Worm (Caenorhabditis elegans): Measurements from ENCODE around the gene nhr-55.

Gene nhr-55

DNA sequence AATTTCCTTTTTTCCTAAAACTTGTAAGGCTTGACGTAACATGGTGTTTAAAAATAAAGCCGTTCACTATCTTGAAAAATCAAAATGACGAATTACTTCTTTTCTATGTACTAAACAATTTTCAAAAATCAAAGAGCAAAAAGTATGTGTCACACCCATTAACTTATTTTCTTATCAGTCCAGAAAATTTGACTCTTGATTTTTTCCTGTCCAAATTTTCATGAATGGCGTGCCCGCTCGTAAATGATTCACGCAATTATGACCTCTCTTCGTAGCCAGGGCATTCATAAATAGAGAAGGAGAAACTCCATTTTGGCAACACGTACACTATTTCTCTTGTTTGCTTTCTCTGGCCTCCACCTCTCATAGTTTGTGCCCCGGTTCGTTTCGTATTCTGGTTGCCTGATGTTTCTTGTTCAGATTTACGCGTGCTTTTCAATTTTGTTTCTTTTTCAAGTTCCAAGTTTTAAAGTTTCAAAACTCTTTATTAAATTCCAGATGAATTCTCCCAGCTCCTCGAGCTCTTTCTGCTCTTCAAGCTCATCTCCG, at the start of gene nhr-55:
TSS of gene nhr-55 (plus strand) at position 499 of the 549 bp plus-strand sequence.
- no peak for TF ChIP-seq unc-62 (GFP tag; optimal IDR thresholded peaks at IDR 0.05)

DNA sequence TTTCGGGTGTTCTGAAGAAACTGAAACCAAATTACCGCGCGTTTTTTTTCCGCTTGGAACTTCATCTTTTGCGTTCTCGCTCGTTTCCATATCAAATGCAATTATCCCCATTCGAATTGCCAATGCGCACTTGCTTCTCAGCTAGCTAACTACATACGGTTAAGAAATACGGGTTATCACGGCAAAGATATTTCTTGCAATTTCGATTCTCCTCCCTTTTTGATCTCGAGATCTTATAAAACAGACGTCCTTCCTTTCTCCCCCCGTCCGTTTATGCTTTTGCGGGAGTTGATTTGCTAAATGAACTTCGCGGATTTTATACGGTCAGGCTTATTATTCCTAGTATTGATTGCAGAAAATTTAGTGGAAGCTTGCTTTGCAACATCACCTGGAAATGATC, 49.1 kb upstream of the nhr-55 start, which contains the start of gene B0554.4:
TSS of gene B0554.4 (plus strand) at position 301 of the 400 bp plus-strand sequence.
- TF ChIP-seq unc-62 (GFP tag; optimal IDR thresholded peaks at IDR 0.05) = no peak

DNA sequence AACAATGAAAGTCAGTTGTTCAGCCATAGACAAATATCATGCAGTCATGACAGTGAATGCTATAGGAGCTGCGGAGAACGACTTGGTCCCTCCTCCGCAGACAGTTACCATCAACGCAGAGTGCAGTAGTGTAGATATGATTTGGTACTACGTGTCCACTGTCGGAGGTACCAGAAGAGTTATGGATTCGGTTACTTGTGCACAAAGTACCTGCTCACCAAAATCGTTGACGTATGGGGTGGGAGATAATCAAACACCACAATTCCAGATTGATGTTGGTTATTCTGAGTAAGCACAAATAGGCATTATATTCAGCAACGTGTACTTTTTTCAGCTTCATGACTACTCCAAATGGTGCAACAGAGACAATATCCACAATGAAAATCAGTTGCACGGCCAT, 45.0 kb upstream of the nhr-55 start:
- TF ChIP-seq unc-62 (GFP tag; optimal IDR thresholded peaks at IDR 0.05) = no peak

DNA sequence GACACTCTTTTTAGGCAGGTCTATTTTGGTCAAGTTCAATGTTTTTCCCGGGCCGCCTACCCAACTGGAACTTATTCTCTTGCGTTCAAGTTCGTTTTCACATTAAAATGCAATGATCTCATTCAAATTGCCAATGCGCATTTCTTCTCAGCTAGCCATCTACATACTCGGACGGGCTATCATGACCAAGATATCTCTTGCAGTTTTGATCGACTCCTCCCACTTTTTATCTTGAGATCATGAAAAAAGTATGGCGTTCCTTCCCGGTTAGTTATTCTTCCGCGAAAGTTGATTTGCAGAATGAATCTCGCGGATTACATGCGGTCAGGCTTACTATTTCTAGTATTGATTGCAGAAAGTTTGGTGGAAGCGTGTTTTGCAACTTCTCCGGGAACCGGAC, 44.1 kb upstream of the nhr-55 start, which contains the start of gene B0554.2:
TSS of gene B0554.2 (plus strand) at position 301 of the 400 bp plus-strand sequence.
- no peak for TF ChIP-seq unc-62 (GFP tag; optimal IDR thresholded peaks at IDR 0.05)

DNA sequence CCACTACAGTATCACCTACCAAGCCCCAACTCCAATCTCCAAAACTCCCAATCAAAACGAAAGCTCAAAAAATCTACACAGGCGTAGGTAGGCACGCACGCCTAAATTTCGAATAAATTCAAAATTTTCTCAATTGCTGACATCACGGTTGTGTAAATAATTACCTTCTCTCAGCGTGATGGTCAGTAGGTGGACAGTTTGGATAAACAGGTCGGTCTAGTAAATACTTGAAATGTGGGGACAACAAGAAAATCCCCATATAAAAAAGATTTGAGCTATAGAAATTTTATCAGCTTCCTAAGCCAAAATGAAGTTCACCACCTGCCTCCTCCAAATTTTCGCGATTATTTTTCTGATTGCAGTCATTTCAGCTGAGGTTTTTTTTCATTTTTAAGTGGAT, 39.9 kb upstream of the nhr-55 start, which contains the start of gene B0554.1:
TSS of gene B0554.1 (plus strand) at position 301 of the 400 bp plus-strand sequence.
- TF ChIP-seq unc-62 (GFP tag; optimal IDR thresholded peaks at IDR 0.05) = no peak

DNA sequence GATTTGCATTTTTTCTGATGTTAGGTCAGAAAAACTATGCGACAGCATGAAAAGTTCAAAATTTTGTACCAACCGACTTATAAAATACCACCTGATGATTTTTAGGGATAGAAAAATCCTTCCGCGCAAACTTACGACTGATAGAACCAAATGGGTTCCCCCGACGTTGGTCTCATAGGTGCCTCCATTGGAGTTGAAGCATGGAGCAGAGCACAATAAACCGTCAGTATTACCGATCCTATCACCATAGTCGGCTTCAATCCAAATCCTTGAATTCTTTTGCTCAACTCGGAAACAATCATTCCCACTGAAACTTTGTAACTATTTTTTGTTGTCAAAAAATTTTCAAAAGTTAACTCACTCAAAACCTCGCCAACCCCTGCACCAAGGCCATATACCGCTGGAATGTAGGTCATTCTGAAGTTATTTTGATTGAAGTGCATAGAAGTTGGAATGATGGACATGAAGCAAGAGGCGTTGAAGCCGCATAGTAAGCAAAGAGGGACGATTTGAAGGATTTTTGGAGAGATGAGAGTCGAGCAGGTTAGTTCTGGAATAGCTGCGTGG, 38.7 kb upstream of the nhr-55 start:
- TF ChIP-seq unc-62 (GFP tag; optimal IDR thresholded peaks at IDR 0.05) = no peak

DNA sequence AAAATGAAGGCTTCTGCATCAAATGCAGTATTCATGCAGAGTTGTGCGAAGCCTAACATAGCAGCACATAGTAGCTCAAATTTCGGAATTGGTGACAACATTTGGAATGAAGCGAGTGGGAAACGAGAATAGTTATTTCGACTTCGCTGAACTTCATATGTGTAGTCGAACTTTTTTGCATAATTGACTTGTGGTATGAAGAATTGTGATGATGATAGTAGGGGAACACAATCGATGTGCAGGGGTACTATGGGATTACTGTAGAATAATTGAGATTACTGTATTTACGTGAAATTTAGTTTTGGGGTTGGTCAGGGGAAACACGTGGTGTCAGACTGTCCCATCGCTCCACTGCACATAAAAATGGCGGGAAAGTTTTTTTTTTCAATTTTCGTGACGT, 37.0 kb upstream of the nhr-55 start, which contains the start of gene B0554.7:
TSS of gene B0554.7 (minus strand) at position 101 of the 400 bp plus-strand sequence.
- no peak for TF ChIP-seq unc-62 (GFP tag; optimal IDR thresholded peaks at IDR 0.05)

DNA sequence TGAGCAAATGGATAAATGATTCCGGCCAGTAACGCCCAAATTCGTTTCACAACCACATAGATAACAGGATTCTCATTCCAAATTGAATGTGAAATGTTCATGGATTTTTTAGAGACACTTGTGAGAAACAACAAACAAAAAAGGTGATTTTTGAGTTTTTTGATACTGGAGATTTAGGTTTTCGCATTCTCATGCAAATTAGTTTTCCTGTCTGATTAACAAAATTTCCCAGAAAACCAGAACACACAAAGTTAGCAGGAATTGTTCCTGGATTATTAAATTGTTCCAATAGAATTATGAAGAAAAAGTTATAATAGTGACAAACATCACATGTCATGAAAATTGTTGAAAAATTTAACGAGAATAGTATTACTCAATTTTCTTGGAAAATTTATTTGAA, 34.8 kb upstream of the nhr-55 start, which contains the start of gene srh-33:
TSS of gene srh-33 (minus strand) at position 101 of the 400 bp plus-strand sequence.
- no peak for TF ChIP-seq unc-62 (GFP tag; optimal IDR thresholded peaks at IDR 0.05)

DNA sequence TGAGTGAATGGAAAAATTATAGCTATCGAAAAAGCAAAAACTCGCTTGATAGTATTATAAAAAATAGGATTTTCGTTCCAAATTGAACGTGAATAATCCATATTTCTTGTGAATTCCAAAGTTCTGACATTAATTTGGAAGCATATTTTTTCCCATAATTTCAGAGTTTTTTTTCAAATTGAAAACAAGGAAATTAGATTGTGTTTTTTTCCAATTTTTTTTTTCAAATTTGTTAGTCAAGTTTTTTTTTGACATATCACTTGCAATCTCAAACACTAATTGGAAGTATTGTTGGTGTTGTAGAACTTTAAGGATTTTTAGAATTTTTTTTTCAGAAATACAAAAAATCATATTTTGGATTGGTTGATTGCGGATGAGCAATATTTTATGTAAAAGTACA, 31.4 kb upstream of the nhr-55 start, which contains the start of gene srh-34:
TSS of gene srh-34 (minus strand) at position 101 of the 400 bp plus-strand sequence.
- TF ChIP-seq unc-62 (GFP tag; optimal IDR thresholded peaks at IDR 0.05) = no peak

DNA sequence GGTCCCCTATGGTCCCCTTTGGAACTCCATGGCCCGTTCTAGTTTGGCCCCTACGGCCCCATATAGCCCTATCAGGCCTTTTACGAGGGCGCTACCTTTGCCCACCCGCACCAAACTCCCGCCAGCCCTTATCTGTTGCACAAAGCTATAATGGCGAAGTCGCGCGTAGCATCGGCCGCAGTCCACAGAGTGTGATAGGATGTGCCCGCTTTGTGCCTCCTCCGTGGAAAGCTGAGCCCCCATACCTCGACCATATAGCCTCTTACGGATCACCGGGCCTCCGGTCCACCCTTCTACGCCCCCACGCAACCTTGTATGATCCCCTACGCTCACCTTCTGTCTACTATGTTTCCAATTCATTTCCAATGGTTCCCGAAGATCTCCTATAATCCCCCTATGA, 31.0 kb upstream of the nhr-55 start:
- no peak for TF ChIP-seq unc-62 (GFP tag; optimal IDR thresholded peaks at IDR 0.05)

DNA sequence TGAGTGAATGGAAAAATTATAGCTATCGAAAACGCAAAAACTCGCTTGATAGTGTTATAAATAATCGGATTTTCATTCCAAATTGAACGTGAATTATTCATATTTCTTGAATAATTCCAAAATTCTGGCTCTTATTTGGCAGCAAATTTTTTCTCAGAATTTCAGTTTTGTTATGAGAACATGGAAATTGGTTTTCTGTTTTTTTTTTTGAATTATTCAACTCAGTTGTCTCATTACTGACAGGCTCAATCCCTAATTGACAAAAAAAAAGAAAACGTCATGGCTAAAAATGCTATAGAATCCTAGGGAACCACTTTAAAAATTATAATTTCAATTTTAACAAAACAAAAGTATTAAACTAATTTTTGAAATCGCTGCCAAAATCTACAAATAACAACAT, 28.8 kb upstream of the nhr-55 start, which contains the start of gene srh-35:
TSS of gene srh-35 (minus strand) at position 101 of the 400 bp plus-strand sequence.
- no peak for TF ChIP-seq unc-62 (GFP tag; optimal IDR thresholded peaks at IDR 0.05)

DNA sequence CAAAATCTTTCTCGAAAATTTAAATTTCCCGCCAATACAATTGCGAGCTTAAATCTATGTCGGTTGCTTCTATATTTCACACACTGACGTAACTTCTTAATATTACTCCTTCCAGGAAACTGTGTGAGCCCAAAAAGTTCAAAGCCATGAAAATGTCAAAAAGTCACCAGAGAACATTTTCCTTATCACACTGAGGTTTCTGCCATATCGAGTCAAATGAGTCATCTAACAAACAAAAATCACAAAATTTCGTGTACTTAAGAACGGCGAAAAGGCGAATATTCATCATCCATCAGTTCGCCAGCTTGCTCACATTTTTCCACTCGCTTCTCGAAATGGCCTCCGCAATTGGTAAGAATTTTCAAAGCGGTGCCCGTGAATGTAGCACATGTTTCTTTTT, 28.3 kb upstream of the nhr-55 start, which contains the start of gene M02H5.8:
TSS of gene M02H5.8 (plus strand) at position 297 of the 400 bp plus-strand sequence.
- no peak for TF ChIP-seq unc-62 (GFP tag; optimal IDR thresholded peaks at IDR 0.05)

DNA sequence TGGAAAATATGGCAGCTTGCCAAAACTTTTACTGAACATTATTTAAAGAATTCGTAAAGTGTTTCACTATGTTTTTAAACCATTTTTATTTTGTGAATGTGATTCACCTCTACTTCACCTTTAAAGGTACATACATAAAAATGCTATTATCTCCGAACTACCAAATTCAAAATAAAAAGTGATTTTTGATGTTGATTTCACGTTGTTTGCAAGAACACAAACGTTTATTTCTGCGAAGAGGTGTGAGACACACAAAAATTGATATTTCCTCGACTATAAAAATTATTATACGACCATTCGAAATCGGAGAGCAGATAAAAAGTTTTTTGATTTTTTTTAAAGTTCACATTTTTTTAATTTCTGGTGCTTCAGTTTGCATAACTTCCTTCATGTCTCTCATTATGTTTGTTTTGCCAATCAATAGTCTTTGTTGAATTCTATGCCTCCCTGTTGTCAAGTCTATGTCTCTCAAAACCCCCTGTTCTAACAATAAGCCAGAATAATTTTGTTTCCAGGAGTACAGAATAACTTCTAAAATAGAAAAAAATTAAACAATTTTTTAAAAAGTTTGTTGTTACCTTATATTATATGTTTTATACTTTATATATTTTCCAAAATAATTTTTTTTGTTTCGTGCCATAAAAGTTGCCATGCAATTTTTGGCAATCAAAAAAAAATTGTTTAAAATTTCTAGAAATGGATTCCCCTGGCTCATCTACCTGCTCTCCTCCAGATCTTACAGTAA, 27.0 kb upstream of the nhr-55 start, which contains the start of gene nhr-123:
TSS of gene nhr-123 (plus strand) at position 695 of the 745 bp plus-strand sequence.
- TF ChIP-seq unc-62 (GFP tag; optimal IDR thresholded peaks at IDR 0.05) = no peak

DNA sequence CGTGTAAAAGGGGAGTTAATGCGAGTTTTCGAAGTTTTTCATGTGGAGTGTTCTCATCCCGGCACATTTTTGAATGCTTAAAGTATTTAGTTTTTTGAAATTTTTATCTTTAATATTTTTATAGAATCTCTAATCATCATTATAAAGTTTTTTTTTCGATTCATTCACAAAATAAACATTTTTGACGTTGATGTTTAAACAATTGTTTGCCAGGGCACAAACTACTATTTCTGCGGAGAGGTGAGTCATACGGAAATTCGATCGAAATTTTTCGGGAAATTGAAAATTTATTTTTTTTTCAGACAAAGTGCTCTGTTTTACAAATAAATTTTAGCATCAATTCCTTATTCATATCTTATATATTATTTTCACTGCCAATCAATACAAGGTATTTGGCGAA, 24.4 kb upstream of the nhr-55 start, which contains the start of gene nhr-98:
TSS of gene nhr-98 (plus strand) at position 301 of the 400 bp plus-strand sequence.
- TF ChIP-seq unc-62 (GFP tag; optimal IDR thresholded peaks at IDR 0.05) = no peak

DNA sequence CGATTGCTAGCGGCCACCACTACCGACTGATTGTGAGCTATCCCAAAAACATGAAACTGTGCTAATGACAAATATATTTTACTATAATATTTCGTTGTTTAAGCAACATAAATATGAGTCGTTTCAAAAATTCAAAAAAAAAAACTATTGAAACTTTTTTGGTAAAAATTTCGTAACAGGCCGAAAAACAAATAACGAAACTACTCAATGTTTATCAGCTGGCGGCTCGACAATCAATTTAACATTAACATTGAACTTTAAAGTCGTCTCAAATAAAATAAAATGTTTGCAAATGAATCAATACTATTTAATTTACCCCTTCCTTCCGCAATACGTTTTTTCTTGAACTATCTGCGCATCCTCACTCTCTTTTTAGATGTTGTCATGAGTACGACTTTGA, 20.1 kb upstream of the nhr-55 start:
- no peak for TF ChIP-seq unc-62 (GFP tag; optimal IDR thresholded peaks at IDR 0.05)

DNA sequence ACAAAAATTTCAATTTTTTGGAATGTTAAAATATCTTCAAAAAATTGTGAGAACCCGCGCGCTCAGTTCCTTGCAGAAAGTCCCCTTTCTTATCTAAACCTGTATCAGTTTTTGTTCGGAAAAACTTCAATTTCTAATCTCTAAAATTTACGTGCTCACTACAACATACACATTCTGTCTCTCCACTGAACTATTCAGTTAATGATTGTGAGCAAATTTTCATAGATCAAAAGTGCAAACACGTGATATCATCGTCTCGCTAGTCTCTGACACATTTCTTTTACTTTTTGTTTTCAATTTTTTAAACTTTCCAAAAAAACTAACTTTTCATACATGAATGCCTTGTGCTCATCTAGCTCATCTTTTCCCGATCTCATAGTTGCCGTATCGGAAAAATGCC, 18.5 kb upstream of the nhr-55 start, which contains the start of gene nhr-203:
TSS of gene nhr-203 (plus strand) at position 332 of the 400 bp plus-strand sequence.
- no peak for TF ChIP-seq unc-62 (GFP tag; optimal IDR thresholded peaks at IDR 0.05)
